Fruit fly (Drosophila melanogaster): ENCODE measurements around the gene EMC4.

Gene EMC4

dm6 chr3L:22878723-22879343 lies 10.8 kb upstream of the EMC4 start, which contains the start of the genes Chro and Ssl1 (continued):
- TF ChIP-seq gsb-n (tag; optimal IDR thresholded peaks at IDR 0.05) (peak; percentile 100), CG10209 (GFP tag; optimal IDR thresholded peaks at IDR 0.05) (peak; percentile 100), CG9797 (GFP tag; optimal IDR thresholded peaks at IDR 0.05) (peak; percentile 91), Asciz (GFP tag; optimal IDR thresholded peaks at IDR 0.05) (peak; percentile 100), CG11247 (GFP tag; IDR thresholded peaks at IDR 0.05) (peak; percentile 100), YL-1 (GFP tag; optimal IDR thresholded peaks at IDR 0.05) (peak; percentile 99), CG7372 (GFP tag; IDR thresholded peaks at IDR 0.05) (peak; percentile 100), CG32767 (GFP tag; IDR thresholded peaks at IDR 0.05) (peak; percentile 100), CG6791 (GFP tag; IDR thresholded peaks at IDR 0.05; ENCODE audit: partially characterized antibody) (no peak), CG13424 (tag; optimal IDR thresholded peaks at IDR 0.05) (peak; percentile 100), scrt (GFP tag; optimal IDR thresholded peaks at IDR 0.05) (peak; percentile 99), CG2202 (tag; optimal IDR thresholded peaks at IDR 0.05) (peak; percentile 100), ato (GFP tag; IDR thresholded peaks at IDR 0.05; ENCODE audit: partially characterized antibody) (no peak), Hr51 (GFP tag; optimal IDR thresholded peaks at IDR 0.05) (peak; percentile 100), Xrp1 (GFP tag; IDR thresholded peaks at IDR 0.05) (peak; percentile 100), CG17359 (tag; optimal IDR thresholded peaks at IDR 0.05) (peak; percentile 100), Hand (GFP tag; optimal IDR thresholded peaks at IDR 0.05) (peak; percentile 99), CG6683 (GFP tag; optimal IDR thresholded peaks at IDR 0.05) (peak; percentile 99), CG13296 (GFP tag; optimal IDR thresholded peaks at IDR 0.05) (peak; percentile 100), Dip3 (GFP tag; optimal IDR thresholded peaks at IDR 0.05) (peak; percentile 100), NfI (GFP tag; optimal IDR thresholded peaks at IDR 0.05) (peak; percentile 100), jumu (GFP tag; optimal IDR thresholded peaks at IDR 0.05) (peak; percentile 100), CG2129 (GFP tag; IDR thresholded peaks at IDR 0.05; ENCODE audit: partially characterized antibody) (no peak), CG15696 (tag; optimal IDR thresholded peaks at IDR 0.05) (peak; percentile 100), gce (GFP tag; IDR thresholded peaks at IDR 0.05) (peak; percentile 99), sob (GFP tag; IDR thresholded peaks at IDR 0.05) (peak; percentile 100), tup (GFP tag; optimal IDR thresholded peaks at IDR 0.05) (peak; percentile 100), hth (optimal IDR thresholded peaks at IDR 0.05) (no peak), TFAM (GFP tag; optimal IDR thresholded peaks at IDR 0.05) (peak; percentile 97), Hsf (GFP tag; optimal IDR thresholded peaks at IDR 0.05) (peak; percentile 100), CTCF (GFP tag; optimal IDR thresholded peaks at IDR 0.05) (peak; percentile 80), CG14441 (GFP tag; IDR thresholded peaks at IDR 0.05) (peak; percentile 100), B-H2 (GFP tag; optimal IDR thresholded peaks at IDR 0.05) (peak; percentile 97), Dfd (GFP tag; optimal IDR thresholded peaks at IDR 0.05) (peak in 1 of 2 experiments; percentile 90), Eip74EF (GFP tag; optimal IDR thresholded peaks at IDR 0.05) (peak in 1 of 2 experiments; percentile 100), row (GFP tag; IDR thresholded peaks at IDR 0.05) (peak; percentile 100), Sox100B (GFP tag; optimal IDR thresholded peaks at IDR 0.05) (peak; percentile 100), rib (GFP tag; IDR thresholded peaks at IDR 0.05) (peak; percentile 99), ewg (GFP tag; optimal IDR thresholded peaks at IDR 0.05) (peak; percentile 100), cwo (GFP tag; optimal IDR thresholded peaks at IDR 0.05) (peak; percentile 99), nom (GFP tag; optimal IDR thresholded peaks at IDR 0.05) (peak; percentile 99), jing (GFP tag; optimal IDR thresholded peaks at IDR 0.05) (peak; percentile 100), Bteb2 (GFP tag; optimal IDR thresholded peaks at IDR 0.05) (peak; percentile 100), fd102C (GFP tag; optimal IDR thresholded peaks at IDR 0.05) (peak; percentile 99), ranshi (GFP tag; IDR thresholded peaks at IDR 0.05) (peak; percentile 100), Sin3A (optimal IDR thresholded peaks at IDR 0.05) (peak; percentile 73), CG13894 (tag; optimal IDR thresholded peaks at IDR 0.05) (peak; percentile 99), H2.0 (GFP tag; IDR thresholded peaks at IDR 0.05) (peak; percentile 100), lola (GFP tag; optimal IDR thresholded peaks at IDR 0.05) (peak in 1 of 3 experiments; percentile 100)
